Fruit fly (Drosophila melanogaster) whole organism: ENCODE results near the gene SuUR.

Experiments
- CG8478 ChIP-seq: fragments of >200 bp; optimal IDR thresholded peaks from 2 replicates; lab custom pipeline; 2018; ENCODE audit warnings: inconsistent platforms
- Dll ChIP-seq: fragments of >200 bp; optimal IDR thresholded peaks from 2 replicates; lab custom pipeline; 2017
- EcR ChIP-seq, 2 experiments: fragments of >200 bp; optimal IDR thresholded peaks; 2 replicates each; lab custom pipeline; 2017; ENCODE audit warnings: missing biosample characterization in 2 of 2, missing genetic modification characterization in 2 of 2, missing genetic modification reagents in 2 of 2
- psq ChIP-seq: fragments of >200 bp; optimal IDR thresholded peaks from 2 replicates; lab custom pipeline; 2017
- usp ChIP-seq: fragments of >200 bp; optimal IDR thresholded peaks from 2 replicates; lab custom pipeline; 2017; ENCODE audit warnings: missing biosample characterization, missing genetic modification characterization, mixed read lengths

- TF ChIP-seq CG8478 (lab: Kevin White, UChicago) (no peak), EcR (GFP tag; optimal IDR thresholded peaks at IDR 0.05; lab: Kevin White, UChicago) (no peak), usp (GFP tag; lab: Kevin White, UChicago) (no peak), Dll (no peak), psq (lab: Kevin White, UChicago) (no peak)
These were observed 18.8 kb downstream of the SuUR start for dm6 chr3L:11083605-11084004.
